Worm (Caenorhabditis elegans): ENCODE measurements around the gene T22G5.1.

ce11 chrV:13830813-13831212 lies 45.8 kb upstream of the T22G5.1 start, which contains the start of gene str-165:
- TF ChIP-seq Y116A8C.19 (tag; optimal IDR thresholded peaks at IDR 0.05; ENCODE audit: borderline replicate concordance) (no peak), elt-3 (tag; optimal IDR thresholded peaks at IDR 0.05) (no peak), unc-62 (GFP tag; optimal IDR thresholded peaks at IDR 0.05) (no peak)

Measured in whole organism, L1 larva.